Worm (Caenorhabditis elegans) whole organism, L4 larva: ENCODE results near the gene C47E12.14.

Experiments
- ZK337.2 ChIP-seq: fragments of 200-800 bp; sonication (Bioruptor generic); IDR thresholded peaks from 2 replicates; pipeline ENCODE4 v1.3.6; 2022; ENCODE audit warnings: missing genetic modification reagents, missing genetic modification characterization, missing compliant biosample characterization
- ceh-20 ChIP-seq: fragments of 200-800 bp; sonication (Bioruptor generic); IDR thresholded peaks from 2 replicates; pipeline ENCODE4 v1.3.6; 2022; ENCODE audit warnings: missing genetic modification reagents, missing genetic modification characterization, missing compliant biosample characterization
- lim-7 ChIP-seq: fragments of 200-800 bp; sonication (Bioruptor generic); IDR thresholded peaks from 2 replicates; pipeline ENCODE4 v1.3.6; 2022; ENCODE audit warnings: missing genetic modification characterization, missing compliant biosample characterization
- nhr-42 ChIP-seq: fragments of 200-800 bp; sonication (Bioruptor generic); IDR thresholded peaks from 2 replicates; pipeline ENCODE4 v1.3.6; 2022; ENCODE audit warnings: missing genetic modification characterization, missing compliant biosample characterization
- ztf-11 ChIP-seq: fragments of 150-350 bp; optimal IDR thresholded peaks from 2 replicates; lab custom pipeline; 2014; ENCODE audit warnings: missing biosample characterization, missing genetic modification characterization

ce11 chrIV:9974392-9974791, 1.8 kb downstream of the C47E12.14 start, which contains the start of gene C47E12.9:
- no peak for TF ChIP-seq ztf-11 (tag; lab: Kevin White, UChicago)
- TF ChIP-seq ceh-20 (GFP tag; lab: Robert Waterston, UW), result no peak
- no peak for TF ChIP-seq lim-7
- no peak for TF ChIP-seq ZK337.2
- TF ChIP-seq nhr-42 (GFP tag; lab: Robert Waterston, UW), result no peak
